Fruit fly (Drosophila melanogaster): ENCODE data around the gene HP1b.
"Not testable (repeated sequence)": the region's sequence is repeated elsewhere in the genome, so short reads cannot be mapped to it uniquely, and the experiment has no call there.

Gene HP1b

dm6 chrX:9082600-9082999 lies 1.7 kb downstream of the HP1b start, which contains the start of gene APC4:
Gene APC4, plus strand, starts transcription at chrX:9082931.
- TF ChIP-seq CG8159 (tag; optimal IDR thresholded peaks at IDR 0.05) (peak; percentile 33), CG9948 (tag; optimal IDR thresholded peaks at IDR 0.05) (peak; percentile 9), CG15710 (tag; optimal IDR thresholded peaks at IDR 0.05) (peak; percentile 2), Snoo (tag; optimal IDR thresholded peaks at IDR 0.05) (no peak), CG8301 (tag; optimal IDR thresholded peaks at IDR 0.05) (peak; percentile 23), gl (tag; optimal IDR thresholded peaks at IDR 0.05) (no peak), CG32121 (GFP tag; IDR thresholded peaks at IDR 0.05) (no peak), EcR (GFP tag; optimal IDR thresholded peaks at IDR 0.05) (no peak), CG13204 (GFP tag; optimal IDR thresholded peaks at IDR 0.05) (no peak)

DNA sequence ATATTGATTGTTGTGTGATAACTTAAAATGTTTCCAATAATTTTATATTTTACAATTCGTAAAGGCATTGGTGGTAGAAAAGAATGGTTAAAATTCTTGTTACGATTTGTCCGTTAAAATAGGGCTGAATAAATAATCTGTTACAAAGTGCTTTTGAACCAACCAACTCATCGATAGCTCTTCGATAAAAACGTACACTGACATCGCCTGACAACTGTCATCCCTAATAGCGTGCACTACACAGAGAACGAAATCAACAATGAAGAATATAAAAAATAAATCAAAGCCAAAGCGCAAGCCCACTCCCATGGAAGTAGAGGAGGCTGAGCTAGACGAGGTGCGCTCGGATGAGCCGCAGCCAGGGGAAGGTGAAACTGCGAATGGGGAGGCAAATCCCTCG lies 4.9 kb downstream of the HP1b start, which contains the start of gene CG32708:
Gene CG32708 (plus strand): TSS at position 207 of the 400 bp plus-strand sequence.
- no peak for TF ChIP-seq gl (tag; optimal IDR thresholded peaks at IDR 0.05)
- no peak for TF ChIP-seq CG13204 (GFP tag; optimal IDR thresholded peaks at IDR 0.05)
- TF ChIP-seq CG10348 (GFP tag; IDR thresholded peaks at IDR 0.05), result no peak
- no peak for TF ChIP-seq EcR (GFP tag; optimal IDR thresholded peaks at IDR 0.05)
- no peak for TF ChIP-seq fd96Ca (GFP tag; IDR thresholded peaks at IDR 0.05)
- no peak for TF ChIP-seq CG4496 (GFP tag; IDR thresholded peaks at IDR 0.05)
- no peak for TF ChIP-seq Ets98B (GFP tag; IDR thresholded peaks at IDR 0.05)
- no peak for TF ChIP-seq Snoo (tag; optimal IDR thresholded peaks at IDR 0.05)
- TF ChIP-seq CG15710 (tag; optimal IDR thresholded peaks at IDR 0.05), result no peak
- TF ChIP-seq CG8301 (tag; optimal IDR thresholded peaks at IDR 0.05), result no peak

DNA sequence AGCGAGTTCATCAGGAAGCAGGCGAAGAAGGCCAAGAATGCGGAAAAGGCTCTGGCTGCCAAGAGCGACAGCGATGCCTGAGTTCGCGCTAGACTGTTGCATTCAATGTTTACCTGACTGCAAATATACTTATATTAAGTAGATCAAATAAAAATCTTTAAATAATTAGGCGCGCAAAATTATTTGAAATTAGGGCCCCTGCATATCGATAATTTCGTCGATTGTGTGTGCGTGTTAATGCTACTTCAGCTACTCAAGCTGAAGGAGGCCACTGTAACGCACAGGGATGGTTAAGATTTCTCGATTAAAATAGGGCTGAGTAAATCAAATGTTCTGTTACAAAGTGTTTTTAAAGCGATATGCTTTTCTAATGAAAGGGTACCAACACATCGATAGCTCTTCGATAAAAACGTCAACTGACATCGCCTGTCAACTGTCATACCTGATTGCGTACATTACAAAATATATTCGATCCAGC lies 5.9 kb downstream of the HP1b start, which contains the start of gene CG32706:
Gene CG32706 (plus strand): TSS at position 428 of the 478 bp plus-strand sequence.
- not testable (repeated sequence) for TF ChIP-seq CG34367 (tag; optimal IDR thresholded peaks at IDR 0.05); Pif1A (GFP tag; optimal IDR thresholded peaks at IDR 0.05); CG8159 (tag; optimal IDR thresholded peaks at IDR 0.05)

dm6 chrX:9087920-9088417 lies 7.1 kb downstream of the HP1b start, which contains the start of gene CG6999:
Gene CG6999, plus strand, starts transcription at chrX:9088367.
- not testable (repeated sequence) for TF ChIP-seq Snoo, CG9948, CG17806 (tag; optimal IDR thresholded peaks at IDR 0.05)

DNA sequence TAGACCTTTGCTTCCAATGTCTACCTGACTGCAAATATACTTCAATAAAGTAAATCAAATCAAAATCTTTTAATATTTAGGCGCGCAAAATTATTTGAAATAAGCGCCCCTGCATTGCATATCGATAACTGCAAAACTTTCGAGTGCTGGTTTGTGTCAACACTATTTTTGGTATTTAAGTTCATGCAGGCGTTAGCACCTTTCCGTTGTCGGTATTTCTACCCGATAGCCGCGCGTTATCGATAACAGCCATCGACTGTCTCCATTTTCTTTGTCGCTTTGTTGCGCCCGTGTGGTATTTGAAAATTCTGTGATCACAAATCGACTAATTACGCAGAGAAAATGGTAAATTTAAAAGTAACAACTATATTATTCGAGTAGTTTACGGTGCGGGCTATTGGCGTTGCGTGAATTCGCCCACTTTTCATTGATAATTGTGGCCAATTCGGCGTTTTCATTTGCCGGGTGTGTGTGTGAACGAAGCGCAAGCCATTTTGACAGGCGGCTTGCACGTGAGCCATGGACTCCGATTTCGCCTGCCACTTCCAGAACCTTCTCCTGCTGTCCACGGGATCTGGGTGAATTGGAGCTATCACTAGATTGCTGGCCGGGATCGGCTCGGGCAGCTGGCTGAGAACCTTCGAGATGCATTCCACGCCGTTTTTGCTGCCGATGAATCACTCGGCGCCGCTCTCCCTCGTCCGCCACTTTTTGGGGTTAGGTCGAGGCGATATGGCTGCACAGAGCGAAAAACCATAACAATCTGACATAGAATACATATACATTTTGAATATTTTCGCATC lies 8.6 kb downstream of the HP1b start, which contains the start of gene CCT2:
Gene CCT2 (plus strand): TSS at position 260 of the 803 bp plus-strand sequence.
- TF ChIP-seq Pif1A (GFP tag; optimal IDR thresholded peaks at IDR 0.05), result no peak
- TF ChIP-seq CG8301 (tag; optimal IDR thresholded peaks at IDR 0.05), result no peak
- peak; percentile 10; the same call in 1 of the 3 replicates for TF ChIP-seq fd96Ca (GFP tag; IDR thresholded peaks at IDR 0.05)
- TF ChIP-seq CG34367 (tag; optimal IDR thresholded peaks at IDR 0.05), result no peak
- no peak for TF ChIP-seq CG8159 (tag; optimal IDR thresholded peaks at IDR 0.05)
- TF ChIP-seq rn (GFP tag; IDR thresholded peaks at IDR 0.05), result no peak

DNA sequence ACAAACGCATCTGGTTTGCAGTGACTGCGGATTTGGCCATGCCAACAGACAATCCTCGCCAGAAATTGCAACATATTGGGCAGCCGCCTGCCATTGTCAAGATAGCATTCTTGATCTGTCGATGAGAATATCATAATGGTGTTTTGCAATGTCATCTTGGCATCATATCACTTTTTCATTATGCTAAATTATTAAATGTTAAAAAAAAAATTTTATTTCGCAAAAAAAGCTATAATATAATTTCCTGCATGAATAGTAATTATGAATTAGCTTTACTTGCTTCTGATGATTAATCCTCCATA lies 9.1 kb downstream of the HP1b start:
- TF ChIP-seq CG34367 (tag; optimal IDR thresholded peaks at IDR 0.05), result no peak
- no peak for TF ChIP-seq gl (tag; optimal IDR thresholded peaks at IDR 0.05)
- TF ChIP-seq CG4496 (GFP tag; IDR thresholded peaks at IDR 0.05), result no peak
- TF ChIP-seq CG17806 (tag; optimal IDR thresholded peaks at IDR 0.05), result no peak
- TF ChIP-seq CG8159 (tag; optimal IDR thresholded peaks at IDR 0.05), result no peak
- TF ChIP-seq EcR (GFP tag; optimal IDR thresholded peaks at IDR 0.05), result no peak
- TF ChIP-seq Pif1B (GFP tag; optimal IDR thresholded peaks at IDR 0.05), result no peak
- no peak for TF ChIP-seq CG8301 (tag; optimal IDR thresholded peaks at IDR 0.05)
- TF ChIP-seq CG12605 (GFP tag; IDR thresholded peaks at IDR 0.05), result no peak
- TF ChIP-seq CG15710 (tag; optimal IDR thresholded peaks at IDR 0.05), result no peak
- no peak for TF ChIP-seq Pif1A (GFP tag; optimal IDR thresholded peaks at IDR 0.05)
- no peak for TF ChIP-seq D1 (tag; optimal IDR thresholded peaks at IDR 0.05)
- TF ChIP-seq fd96Ca (GFP tag; IDR thresholded peaks at IDR 0.05), result no peak
- TF ChIP-seq Snoo (tag; optimal IDR thresholded peaks at IDR 0.05), result no peak

DNA sequence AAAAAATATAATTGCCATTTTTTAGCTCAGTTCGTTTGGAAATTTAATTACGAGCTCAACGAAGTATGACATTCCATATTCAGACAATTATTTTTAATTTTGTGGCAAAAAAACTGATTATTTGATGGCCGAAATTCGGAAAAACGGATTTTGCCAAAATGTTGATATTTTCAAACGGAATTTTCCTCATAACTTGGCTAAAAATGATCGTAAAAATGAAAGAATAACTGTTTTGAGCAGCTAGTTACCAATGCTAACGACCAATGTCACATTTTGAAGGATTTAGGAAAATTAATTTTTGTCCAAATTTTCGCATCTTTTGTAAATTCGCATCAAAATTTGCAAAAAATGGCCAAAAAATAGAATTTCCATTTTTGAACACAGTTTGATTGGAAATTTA lies 12.2 kb downstream of the HP1b start:
- TF ChIP-seq CG9948 (tag; optimal IDR thresholded peaks at IDR 0.05), result no peak
- no peak for TF ChIP-seq CG15710 (tag; optimal IDR thresholded peaks at IDR 0.05)
- TF ChIP-seq CG4496 (GFP tag; IDR thresholded peaks at IDR 0.05), result no peak
- TF ChIP-seq CG17806 (tag; optimal IDR thresholded peaks at IDR 0.05), result no peak
- TF ChIP-seq Pif1B (GFP tag; optimal IDR thresholded peaks at IDR 0.05), result no peak

All from whole organism, pupa.